Worm (Caenorhabditis elegans) whole organism, late embryonic: Measurements from ENCODE around the gene got-2.2.

Experiments used
- ceh-24 ChIP-seq: sonication (generic microtip); optimal IDR thresholded peaks from 2 replicates; lab custom pipeline; 2016; ENCODE audit warnings: mild to moderate bottlenecking, missing genetic modification characterization, missing compliant biosample characterization
- nhr-11 ChIP-seq: fragments of 150-350 bp; optimal IDR thresholded peaks from 2 replicates; lab custom pipeline; 2014; ENCODE audit warnings: missing biosample characterization, missing genetic modification characterization

DNA sequence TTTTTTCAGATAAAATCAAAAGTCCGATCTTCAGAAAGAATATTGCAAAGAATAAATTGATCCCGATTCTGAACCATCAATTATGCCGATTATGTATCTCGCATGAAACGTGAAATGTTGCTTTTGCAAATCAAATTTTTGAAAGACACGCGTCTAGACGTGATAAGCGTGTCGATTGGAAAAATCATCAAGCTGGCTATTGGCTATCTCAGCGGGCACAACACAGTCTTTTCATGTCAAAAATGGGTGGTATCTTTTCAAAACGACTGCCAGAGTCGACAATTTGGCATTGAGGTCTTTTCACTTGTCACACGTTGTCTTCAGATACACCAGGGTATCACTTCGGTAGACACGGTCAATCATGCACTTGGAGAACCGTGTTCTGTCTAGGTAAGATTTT lies 44.2 kb upstream of the got-2.2 start, which contains the start of gene daf-9:
- TF ChIP-seq nhr-11 (tag; lab: Kevin White, UChicago) (no peak), ceh-24 (tag; lab: Kevin White, UChicago) (no peak)
